Fruit fly (Drosophila melanogaster) whole organism, embryonic: ENCODE data around the gene mRpL19.

Source experiments
- Abd-B ChIP-seq: fragments of 200-800 bp; sonication (Bioruptor generic); optimal IDR thresholded peaks from 2 replicates; lab custom pipeline; 2018; ENCODE audit warnings: missing biosample characterization, mild to moderate bottlenecking, missing genetic modification characterization, moderate library complexity
- Atf-2 ChIP-seq: fragments of 200-800 bp; sonication (Bioruptor generic); optimal IDR thresholded peaks from 2 replicates; lab custom pipeline; 2016; ENCODE audit warnings: missing biosample characterization, missing genetic modification characterization
- Awh ChIP-seq: fragments of 200-800 bp; sonication (Bioruptor generic); IDR thresholded peaks from 2 replicates; pipeline ENCODE4, ENCODE4 v1.3.6; 2022; ENCODE audit warnings: missing biosample characterization, missing genetic modification characterization
- Bdp1 ChIP-seq: fragments of 200-800 bp; sonication (Bioruptor generic); optimal IDR thresholded peaks from 3 replicates; lab custom pipeline; 2016; ENCODE audit warnings: missing biosample characterization, missing genetic modification characterization
- CG10543 ChIP-seq: fragments of 200-800 bp; sonication (Bioruptor generic); optimal IDR thresholded peaks from 3 replicates; lab custom pipeline; 2017; ENCODE audit warnings: missing biosample characterization, mild to moderate bottlenecking, missing genetic modification characterization, moderate library complexity
- CG11247 ChIP-seq: fragments of 200-800 bp; sonication (Bioruptor generic); IDR thresholded peaks from 2 replicates; pipeline ENCODE4 v1.3.6; 2022; ENCODE audit warnings: missing biosample characterization, missing genetic modification characterization
- CG14441 ChIP-seq: fragments of 200-800 bp; sonication (Bioruptor generic); IDR thresholded peaks from 2 replicates; pipeline ENCODE4 v1.3.6; 2022; ENCODE audit warnings: missing biosample characterization, missing genetic modification characterization
- CG1603 ChIP-seq: fragments of 200-800 bp; sonication (Bioruptor generic); optimal IDR thresholded peaks from 2 replicates; lab custom pipeline; 2019; ENCODE audit warnings: missing biosample characterization, mild to moderate bottlenecking, missing genetic modification characterization, moderate library complexity
- CG16863 ChIP-seq: fragments of 200-800 bp; sonication (Bioruptor generic); optimal IDR thresholded peaks from 3 replicates; lab custom pipeline; 2016; ENCODE audit warnings: missing biosample characterization, missing genetic modification characterization
- CG18011 ChIP-seq: fragments of 200-800 bp; sonication (Bioruptor generic); optimal IDR thresholded peaks from 2 replicates; lab custom pipeline; 2017; ENCODE audit warnings: missing biosample characterization, missing genetic modification characterization, mild to moderate bottlenecking, moderate library complexity, missing genotype
- CG31441 ChIP-seq: fragments of 200-800 bp; sonication (Bioruptor generic); IDR thresholded peaks from 2 replicates; pipeline ENCODE4 v1.3.6; 2022; ENCODE audit warnings: missing biosample characterization, missing genetic modification characterization
- CG33557 ChIP-seq: fragments of 200-800 bp; sonication (Bioruptor generic); optimal IDR thresholded peaks from 2 replicates; lab custom pipeline; 2019; ENCODE audit warnings: missing biosample characterization, mild to moderate bottlenecking, missing genetic modification characterization, moderate library complexity
- CG4360 ChIP-seq: fragments of 200-800 bp; sonication (Bioruptor generic); IDR thresholded peaks from 2 replicates; pipeline ENCODE4 v1.3.6; 2022; ENCODE audit warnings: missing biosample characterization, missing genetic modification characterization
- CG4617 ChIP-seq: fragments of 200-800 bp; sonication (Bioruptor generic); optimal IDR thresholded peaks from 3 replicates; lab custom pipeline; 2016; ENCODE audit warnings: missing biosample characterization, missing genetic modification characterization, borderline replicate concordance
- CG4820 ChIP-seq: fragments of 200-800 bp; sonication (Bioruptor generic); optimal IDR thresholded peaks from 3 replicates; lab custom pipeline; 2016; ENCODE audit warnings: missing biosample characterization, missing genetic modification characterization
- CG6689 ChIP-seq: fragments of 200-800 bp; sonication (Bioruptor generic); IDR thresholded peaks from 2 replicates; pipeline ENCODE4 v1.3.6; 2022; ENCODE audit warnings: missing biosample characterization, missing genetic modification characterization
- CG8290 ChIP-seq, 3 experiments: fragments of 200-800 bp; sonication (Bioruptor generic); optimal IDR thresholded peaks; 2 replicates each; lab custom pipeline; 2016 to 2019; ENCODE audit warnings: missing biosample characterization in 3 of 3, missing genetic modification characterization in 3 of 3, mild to moderate bottlenecking in 2 of 3, moderate library complexity in 1 of 3
- CG8388 ChIP-seq: fragments of 200-800 bp; sonication (Bioruptor generic); optimal IDR thresholded peaks from 2 replicates; lab custom pipeline; 2019; ENCODE audit warnings: missing biosample characterization, mild to moderate bottlenecking, missing genetic modification characterization, moderate library complexity
- CkIIα-i1 ChIP-seq: fragments of 200-800 bp; sonication (Bioruptor generic); IDR thresholded peaks from 2 replicates; pipeline ENCODE4 v1.3.6; 2022; ENCODE audit warnings: missing biosample characterization, missing genetic modification characterization
- Doc2 ChIP-seq: fragments of 200-800 bp; sonication (Bioruptor generic); IDR thresholded peaks from 2 replicates; pipeline ENCODE4 v1.3.6; 2022; ENCODE audit warnings: missing biosample characterization, missing genetic modification characterization
- Elba2 ChIP-seq: fragments of 200-800 bp; sonication (Bioruptor generic); optimal IDR thresholded peaks from 3 replicates; lab custom pipeline; 2016; ENCODE audit warnings: missing biosample characterization, missing genetic modification characterization
- HHEX ChIP-seq: fragments of 200-800 bp; sonication (Bioruptor generic); optimal IDR thresholded peaks from 3 replicates; lab custom pipeline; 2017; ENCODE audit warnings: missing biosample characterization, mild to moderate bottlenecking, missing genetic modification characterization, missing genetic modification reagents
- HLH54F ChIP-seq: fragments of 200-800 bp; sonication (Bioruptor generic); optimal IDR thresholded peaks from 3 replicates; lab custom pipeline; 2016; ENCODE audit warnings: missing biosample characterization, missing genetic modification characterization
- HmgZ ChIP-seq: fragments of 200-800 bp; sonication (Bioruptor generic); optimal IDR thresholded peaks from 2 replicates; lab custom pipeline; 2018; ENCODE audit warnings: missing biosample characterization, mild to moderate bottlenecking, missing genetic modification characterization
- Hr39 ChIP-seq: fragments of >200 bp; optimal IDR thresholded peaks from 2 replicates; lab custom pipeline; 2017
- Mad ChIP-seq: fragments of 200-800 bp; sonication (Bioruptor generic); optimal IDR thresholded peaks from 2 replicates; lab custom pipeline; 2016; ENCODE audit warnings: missing biosample characterization, missing genetic modification characterization
- NC2β ChIP-seq: fragments of 200-800 bp; sonication (Bioruptor generic); optimal IDR thresholded peaks from 2 replicates; lab custom pipeline; 2016; ENCODE audit warnings: missing biosample characterization, missing genetic modification characterization
- NFAT ChIP-seq: fragments of 200-800 bp; sonication (Bioruptor generic); IDR thresholded peaks from 2 replicates; pipeline ENCODE4 v1.3.6; 2022; ENCODE audit warnings: missing biosample characterization, missing genetic modification characterization
- Rfx ChIP-seq: fragments of 200-800 bp; sonication (Bioruptor generic); IDR thresholded peaks from 2 replicates; pipeline ENCODE4 v1.3.6; 2022; ENCODE audit warnings: missing biosample characterization, missing genetic modification characterization
- Ssrp ChIP-seq: fragments of 200-800 bp; sonication (Bioruptor generic); optimal IDR thresholded peaks from 2 replicates; lab custom pipeline; 2018; ENCODE audit warnings: missing biosample characterization, mild to moderate bottlenecking, missing genetic modification characterization, moderate library complexity
- Stat92E ChIP-seq, 3 experiments: fragments of >200 bp in 2 of 3; fragments of 200-800 bp in 1 of 3; sonication (Bioruptor generic) in 1 of 3; optimal IDR thresholded peaks; 2 replicates each; lab custom pipeline; 2017 to 2019; ENCODE audit warnings: missing biosample characterization in 3 of 3, missing genetic modification characterization in 3 of 3, mild to moderate bottlenecking in 1 of 3, moderate library complexity in 1 of 3
- Tbp ChIP-seq: fragments of >200 bp; optimal IDR thresholded peaks from 2 replicates; lab custom pipeline; 2018; ENCODE audit warnings: missing biosample characterization, missing genetic modification characterization
- ab ChIP-seq: fragments of 200-800 bp; sonication (Bioruptor generic); optimal IDR thresholded peaks from 2 replicates; lab custom pipeline; 2016; ENCODE audit warnings: missing biosample characterization, missing genetic modification characterization
- al ChIP-seq: fragments of 200-800 bp; sonication (Bioruptor generic); IDR thresholded peaks from 2 replicates; pipeline ENCODE4 v1.3.6; 2022; ENCODE audit warnings: missing biosample characterization, missing genetic modification characterization
- ash1 ChIP-seq: fragments of 200-800 bp; sonication (Bioruptor generic); optimal IDR thresholded peaks from 2 replicates; lab custom pipeline; 2018; ENCODE audit warnings: missing biosample characterization, mild to moderate bottlenecking, missing genetic modification characterization
- az2 ChIP-seq: fragments of 200-800 bp; sonication (Bioruptor generic); optimal IDR thresholded peaks from 3 replicates; lab custom pipeline; 2016; ENCODE audit warnings: missing biosample characterization, missing genetic modification characterization
- crc ChIP-seq: fragments of 200-800 bp; sonication (Bioruptor generic); optimal IDR thresholded peaks from 2 replicates; lab custom pipeline; 2016; ENCODE audit warnings: missing biosample characterization, missing genetic modification characterization
- dimm ChIP-seq: fragments of 200-800 bp; sonication (Bioruptor generic); IDR thresholded peaks from 2 replicates; pipeline ENCODE4 v1.3.6; 2022; ENCODE audit warnings: missing biosample characterization, missing genetic modification characterization
- grau ChIP-seq: fragments of 200-800 bp; optimal IDR thresholded peaks from 3 replicates; lab custom pipeline; 2019; ENCODE audit warnings: missing biosample characterization, mild to moderate bottlenecking, missing genetic modification characterization, moderate library complexity
- ken ChIP-seq: fragments of 200-800 bp; sonication (Bioruptor generic); IDR thresholded peaks from 3 replicates; pipeline ENCODE4 v1.3.6; 2022; ENCODE audit warnings: missing biosample characterization, missing genetic modification characterization
- knrl ChIP-seq: fragments of 200-800 bp; sonication (Bioruptor generic); IDR thresholded peaks from 3 replicates; pipeline ENCODE4 v1.3.6; 2022; ENCODE audit warnings: missing biosample characterization, missing genetic modification characterization; ENCODE audit not compliant: partially characterized antibody
- luna ChIP-seq: fragments of 200-800 bp; sonication (Bioruptor generic); optimal IDR thresholded peaks from 2 replicates; lab custom pipeline; 2016; ENCODE audit warnings: missing biosample characterization, missing genetic modification characterization
- nerfin-1 ChIP-seq: fragments of 200-800 bp; sonication (Bioruptor generic); optimal IDR thresholded peaks from 3 replicates; lab custom pipeline; 2019; ENCODE audit warnings: missing biosample characterization, mild to moderate bottlenecking, missing genetic modification characterization, moderate library complexity
- nerfin-2 ChIP-seq: fragments of 200-800 bp; sonication (Bioruptor generic); IDR thresholded peaks from 2 replicates; pipeline ENCODE4 v1.3.6; 2022; ENCODE audit warnings: missing biosample characterization, missing genetic modification characterization; ENCODE audit not compliant: partially characterized antibody
- p53 ChIP-seq: fragments of 200-800 bp; sonication (Bioruptor generic); optimal IDR thresholded peaks from 2 replicates; lab custom pipeline; 2016; ENCODE audit warnings: missing biosample characterization, missing genetic modification characterization
- pb ChIP-seq: fragments of 200-800 bp; sonication (Bioruptor generic); optimal IDR thresholded peaks from 3 replicates; lab custom pipeline; 2016; ENCODE audit warnings: missing biosample characterization, missing genetic modification characterization
- peb ChIP-seq: fragments of 200-800 bp; sonication (Bioruptor generic); IDR thresholded peaks from 2 replicates; pipeline ENCODE4 v1.3.6; 2022; ENCODE audit warnings: missing biosample characterization, missing genetic modification characterization
- slbo ChIP-seq: fragments of 200-800 bp; sonication (Bioruptor generic); IDR thresholded peaks from 2 replicates; pipeline ENCODE4 v1.3.6; 2022; ENCODE audit warnings: missing biosample characterization, missing genetic modification characterization
- tx ChIP-seq: fragments of 200-800 bp; sonication (Bioruptor generic); optimal IDR thresholded peaks from 2 replicates; lab custom pipeline; 2016; ENCODE audit warnings: missing biosample characterization, missing genetic modification characterization
- vfl ChIP-seq: fragments of 200-800 bp; sonication (Bioruptor generic); optimal IDR thresholded peaks from 2 replicates; lab custom pipeline; 2016; ENCODE audit warnings: missing biosample characterization, missing genetic modification characterization

Gene mRpL19

DNA sequence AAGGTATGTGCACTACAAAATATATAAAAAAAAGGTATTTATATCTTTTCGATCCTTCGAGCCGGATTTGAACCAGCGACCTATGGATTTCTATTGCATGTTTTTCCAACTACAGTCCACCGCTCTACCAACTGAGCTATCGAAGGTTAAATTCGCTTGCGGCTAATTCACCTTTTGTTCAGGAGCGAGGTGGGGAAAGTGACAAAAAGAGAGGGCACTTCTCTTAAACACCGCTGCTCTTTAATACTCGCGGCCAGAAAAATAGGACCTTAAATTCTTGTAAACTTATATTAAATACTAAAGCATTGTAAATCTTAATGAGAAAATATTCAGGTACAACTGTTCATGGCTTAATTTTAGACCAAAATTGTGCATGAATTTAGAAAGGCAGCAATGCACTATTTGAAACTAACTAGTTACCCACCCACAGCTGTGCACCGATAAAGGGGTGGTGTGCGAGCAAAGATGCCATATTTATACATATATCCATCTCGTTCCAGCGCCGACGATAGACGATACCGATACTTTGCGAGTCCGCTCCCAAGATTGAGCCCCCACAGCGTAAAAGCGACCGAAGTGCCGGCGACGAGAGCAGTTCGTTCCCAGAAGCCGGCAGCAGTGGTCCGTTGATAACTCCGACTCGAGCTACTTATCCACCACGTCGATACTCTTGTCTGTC lies 4.7 kb upstream of the mRpL19 start (continued):
- TF ChIP-seq Mad (GFP tag; lab: Kevin White, UChicago), result peak; percentile 96
- peak; percentile 99 for TF ChIP-seq HHEX
- TF ChIP-seq ken (GFP tag; lab: Robert Waterston, UW), result peak; percentile 96
- TF ChIP-seq CG6689 (GFP tag; lab: Robert Waterston, UW), result peak; percentile 97
- peak; percentile 89 for TF ChIP-seq luna (GFP tag; lab: Kevin White, UChicago)
- peak in 1 of 3 experiments; percentile 97 for TF ChIP-seq Stat92E (GFP tag; optimal IDR thresholded peaks at IDR 0.05; lab: Kevin White, UChicago)
- TF ChIP-seq CG33557 (GFP tag; lab: Kevin White, UChicago), result peak; percentile 94
- peak; percentile 96 for TF ChIP-seq nerfin-1 (tag; lab: Kevin White, UChicago)
- peak; percentile 99 for TF ChIP-seq HmgZ
- TF ChIP-seq ab (GFP tag; lab: Kevin White, UChicago), result peak; percentile 91
- TF ChIP-seq CG8388 (GFP tag; lab: Kevin White, UChicago), result peak; percentile 98
- peak; percentile 92 for TF ChIP-seq pb (GFP tag; lab: Kevin White, UChicago)
- peak; percentile 95 for TF ChIP-seq CG14441
- TF ChIP-seq p53 (GFP tag; lab: Kevin White, UChicago), result peak; percentile 91
- TF ChIP-seq crc, result peak; percentile 96
- peak; percentile 98 for TF ChIP-seq Awh (GFP tag; lab: Robert Waterston, UW)
- peak; percentile 95 for TF ChIP-seq ash1 (GFP tag; lab: Kevin White, UChicago)
- TF ChIP-seq Ssrp (tag; lab: Kevin White, UChicago), result peak; percentile 96
- TF ChIP-seq CkIIα-i1 (GFP tag; lab: Robert Waterston, UW), result 0 out of 2 replicates have a peak, but pooled peaks have one; percentile 61
- TF ChIP-seq az2 (GFP tag; lab: Kevin White, UChicago), result peak; percentile 98
- TF ChIP-seq Tbp (GFP tag; lab: Kevin White, UChicago), result no peak
- TF ChIP-seq nerfin-2 (GFP tag; lab: Robert Waterston, UW), result peak; percentile 15; the same call in 1 of the 2 replicates
- TF ChIP-seq NC2β, result peak; percentile 98
- TF ChIP-seq vfl (GFP tag; lab: Kevin White, UChicago), result peak; percentile 94
- peak; percentile 91 for TF ChIP-seq peb (GFP tag; lab: Robert Waterston, UW)
- peak; percentile 97 for TF ChIP-seq Rfx (GFP tag; lab: Robert Waterston, UW)
- no peak; the same call in 1 of the 3 replicates for TF ChIP-seq knrl
- TF ChIP-seq CG10543, result peak; percentile 98
- TF ChIP-seq Bdp1 (GFP tag; lab: Kevin White, UChicago), result peak; percentile 99
- TF ChIP-seq CG4617, result peak; percentile 92
- peak; percentile 96 for TF ChIP-seq grau
- peak; percentile 98 for TF ChIP-seq CG31441 (GFP tag; lab: Robert Waterston, UW)
- peak; percentile 86 for TF ChIP-seq CG4360
- TF ChIP-seq CG1603 (tag; lab: Kevin White, UChicago), result peak; percentile 98
- TF ChIP-seq CG11247 (GFP tag; lab: Robert Waterston, UW), result peak; percentile 93
- TF ChIP-seq Atf-2 (GFP tag; lab: Kevin White, UChicago), result peak; percentile 95
- TF ChIP-seq Doc2, result peak; percentile 55; the same call in 1 of the 2 replicates
- peak; percentile 93 for TF ChIP-seq Abd-B (GFP tag; lab: Kevin White, UChicago)
- peak; percentile 97 for TF ChIP-seq CG4820 (GFP tag; lab: Kevin White, UChicago)
- TF ChIP-seq NFAT (GFP tag; lab: Robert Waterston, UW), result peak; percentile 92
- TF ChIP-seq CG16863, result peak; percentile 98
- peak; percentile 65 for TF ChIP-seq Elba2
- TF ChIP-seq CG8290 (GFP tag; optimal IDR thresholded peaks at IDR 0.05; lab: Kevin White, UChicago), result peak; percentile 97
- TF ChIP-seq CG8290 (tag; optimal IDR thresholded peaks at IDR 0.05; lab: Kevin White, UChicago), result peak; percentile 94 to 99
- TF ChIP-seq CG18011 (GFP tag; lab: Kevin White, UChicago), result peak; percentile 90
- peak; percentile 96 for TF ChIP-seq tx (GFP tag; lab: Kevin White, UChicago)
- peak; percentile 96 for TF ChIP-seq slbo (GFP tag; lab: Robert Waterston, UW)
- TF ChIP-seq al, result peak; percentile 86
- peak; percentile 82 for TF ChIP-seq dimm
- no peak for TF ChIP-seq Hr39 (lab: Kevin White, UChicago)
- peak; percentile 97 for TF ChIP-seq HLH54F (GFP tag; lab: Kevin White, UChicago)
